Fruit fly (Drosophila melanogaster) whole organism, prepupa: ENCODE data around the gene Arpc3B.

ENCODE experiments used
- CG6854 ChIP-seq: fragments of 200-800 bp; sonication (Bioruptor generic); optimal IDR thresholded peaks from 2 replicates; lab custom pipeline; 2017; ENCODE audit warnings: missing biosample characterization, mild to moderate bottlenecking, missing genetic modification characterization
- Ets21C ChIP-seq: fragments of 200-800 bp; sonication (Bioruptor generic); optimal IDR thresholded peaks from 3 replicates; lab custom pipeline; 2016; ENCODE audit warnings: missing biosample characterization, missing genetic modification characterization
- Gug ChIP-seq: fragments of 200-800 bp; sonication (Bioruptor generic); IDR thresholded peaks from 2 replicates; pipeline ENCODE4 v1.3.6; 2022; ENCODE audit warnings: missing biosample characterization, missing genetic modification characterization
- acj6 ChIP-seq: fragments of 200-800 bp; sonication (Bioruptor generic); optimal IDR thresholded peaks from 3 replicates; lab custom pipeline; 2016; ENCODE audit warnings: missing biosample characterization, missing genetic modification characterization
- eg ChIP-seq: fragments of 200-800 bp; sonication (Bioruptor generic); IDR thresholded peaks from 3 replicates; pipeline ENCODE4 v1.3.6; 2022; ENCODE audit warnings: missing biosample characterization, missing genetic modification characterization
- pdm3 ChIP-seq: fragments of 200-800 bp; sonication (Bioruptor generic); optimal IDR thresholded peaks from 3 replicates; lab custom pipeline; 2016; ENCODE audit warnings: missing biosample characterization, missing genetic modification characterization

DNA sequence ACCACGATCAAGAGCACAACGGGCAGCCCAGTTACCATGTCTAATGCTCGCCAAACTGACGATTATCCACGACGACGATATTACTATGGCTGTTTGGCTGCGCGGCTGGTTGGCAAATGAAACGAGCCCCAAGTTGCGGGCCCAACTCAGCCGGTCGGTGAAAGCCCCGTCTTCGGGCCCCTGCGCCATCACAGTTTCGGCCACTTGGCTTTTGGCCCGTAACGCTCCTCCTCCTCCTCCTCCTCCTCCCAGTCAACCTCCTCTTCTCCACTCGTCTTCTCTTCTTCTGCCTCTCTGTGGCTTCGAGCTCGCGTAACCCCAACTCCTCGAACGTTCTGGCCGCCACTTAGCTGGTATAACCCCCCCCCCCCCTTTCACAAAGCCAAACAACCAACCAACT lies 18.1 kb downstream of the Arpc3B start, which contains the start of gene CG8945:
- TF ChIP-seq CG6854 (GFP tag; lab: Kevin White, UChicago), result no peak
- no peak for TF ChIP-seq Ets21C
- no peak for TF ChIP-seq acj6 (GFP tag; lab: Kevin White, UChicago)
- TF ChIP-seq eg, result no peak
- TF ChIP-seq Gug (GFP tag; lab: Robert Waterston, UW), result no peak
- no peak for TF ChIP-seq pdm3 (GFP tag; lab: Kevin White, UChicago)
